Fruit fly (Drosophila melanogaster) whole organism, embryonic: Measurements from ENCODE around the gene PNKP.

Experiments used
- Bdp1 ChIP-seq: fragments of 200-800 bp; sonication (Bioruptor generic); optimal IDR thresholded peaks from 3 replicates; lab custom pipeline; 2016; ENCODE audit warnings: missing biosample characterization, missing genetic modification characterization
- CG10979 ChIP-seq: fragments of 200-800 bp; sonication (Bioruptor generic); optimal IDR thresholded peaks from 2 replicates; lab custom pipeline; 2018; ENCODE audit warnings: missing biosample characterization, mild to moderate bottlenecking, missing genetic modification characterization, moderate library complexity
- CG11695 ChIP-seq: fragments of 200-800 bp; sonication (Bioruptor generic); IDR thresholded peaks from 3 replicates; pipeline ENCODE4 v1.3.6; 2022; ENCODE audit warnings: missing biosample characterization, missing genetic modification characterization
- CG12071 ChIP-seq: fragments of 200-800 bp; sonication (Bioruptor generic); optimal IDR thresholded peaks from 3 replicates; lab custom pipeline; 2018; ENCODE audit warnings: missing biosample characterization, mild to moderate bottlenecking, missing genetic modification characterization
- CG13624 ChIP-seq: fragments of 200-800 bp; sonication (Bioruptor generic); optimal IDR thresholded peaks from 2 replicates; lab custom pipeline; 2016; ENCODE audit warnings: missing biosample characterization, missing genetic modification characterization
- CG13894 ChIP-seq: fragments of 200-800 bp; sonication (Bioruptor generic); optimal IDR thresholded peaks from 3 replicates; lab custom pipeline; 2018; ENCODE audit warnings: missing biosample characterization, mild to moderate bottlenecking, missing genetic modification characterization, moderate library complexity
- CG15073 ChIP-seq: fragments of 200-800 bp; sonication (Bioruptor generic); optimal IDR thresholded peaks from 2 replicates; lab custom pipeline; 2016; ENCODE audit warnings: missing biosample characterization, missing genetic modification characterization
- CG1529 ChIP-seq: fragments of 200-800 bp; sonication (Bioruptor generic); optimal IDR thresholded peaks from 3 replicates; lab custom pipeline; 2018; ENCODE audit warnings: missing biosample characterization, missing genetic modification characterization
- CG15479 ChIP-seq: fragments of 200-800 bp; sonication (Bioruptor generic); optimal IDR thresholded peaks from 3 replicates; lab custom pipeline; 2019; ENCODE audit warnings: missing biosample characterization, mild to moderate bottlenecking, missing genetic modification characterization, moderate library complexity
- CG15601 ChIP-seq: fragments of 200-800 bp; sonication (Bioruptor generic); optimal IDR thresholded peaks from 3 replicates; lab custom pipeline; 2019; ENCODE audit warnings: missing biosample characterization, mild to moderate bottlenecking, missing genetic modification characterization, moderate library complexity
- CG17359 ChIP-seq: fragments of 200-800 bp; sonication (Bioruptor generic); optimal IDR thresholded peaks from 3 replicates; lab custom pipeline; 2018; ENCODE audit warnings: missing biosample characterization, mild to moderate bottlenecking, missing genetic modification characterization, moderate library complexity
- CG2199 ChIP-seq: fragments of 200-800 bp; sonication (Bioruptor generic); IDR thresholded peaks from 3 replicates; pipeline ENCODE4 v1.3.6; 2022; ENCODE audit warnings: missing biosample characterization, missing genetic modification characterization
- CG31365 ChIP-seq: fragments of 200-800 bp; sonication (Bioruptor generic); optimal IDR thresholded peaks from 2 replicates; lab custom pipeline; 2018; ENCODE audit warnings: missing biosample characterization, mild to moderate bottlenecking, missing genetic modification characterization
- CG32532 ChIP-seq: fragments of 200-800 bp; sonication (Bioruptor generic); IDR thresholded peaks from 2 replicates; pipeline ENCODE4 v1.3.6; 2022; ENCODE audit warnings: missing biosample characterization, missing genetic modification characterization
- CG33557 ChIP-seq: fragments of 200-800 bp; sonication (Bioruptor generic); optimal IDR thresholded peaks from 2 replicates; lab custom pipeline; 2019; ENCODE audit warnings: missing biosample characterization, mild to moderate bottlenecking, missing genetic modification characterization, moderate library complexity
- CG3407 ChIP-seq: fragments of 200-800 bp; sonication (Bioruptor generic); optimal IDR thresholded peaks from 2 replicates; lab custom pipeline; 2018; ENCODE audit warnings: missing biosample characterization, mild to moderate bottlenecking, missing genetic modification characterization
- CG34224 ChIP-seq: fragments of 200-800 bp; sonication (Bioruptor generic); IDR thresholded peaks from 3 replicates; pipeline ENCODE4 v1.3.6; 2022; ENCODE audit warnings: missing biosample characterization, missing genetic modification characterization; ENCODE audit not compliant: partially characterized antibody
- CG42726 ChIP-seq: fragments of 200-800 bp; sonication (Bioruptor generic); IDR thresholded peaks from 2 replicates; pipeline ENCODE4 v1.3.6; 2022; ENCODE audit warnings: missing biosample characterization, missing genetic modification characterization; ENCODE audit not compliant: partially characterized antibody
- CG5180 ChIP-seq: fragments of 200-800 bp; sonication (Bioruptor generic); optimal IDR thresholded peaks from 3 replicates; lab custom pipeline; 2017; ENCODE audit warnings: missing biosample characterization, missing genetic modification characterization, mild to moderate bottlenecking, moderate library complexity, missing genetic modification reagents
- CG6654 ChIP-seq: fragments of 200-800 bp; sonication (Bioruptor generic); optimal IDR thresholded peaks from 2 replicates; lab custom pipeline; 2017; ENCODE audit warnings: missing biosample characterization, mild to moderate bottlenecking, missing genetic modification characterization
- CG9797 ChIP-seq: fragments of 200-800 bp; sonication (Bioruptor generic); optimal IDR thresholded peaks from 3 replicates; lab custom pipeline; 2018; ENCODE audit warnings: missing biosample characterization, mild to moderate bottlenecking, missing genetic modification characterization
- Lim3 ChIP-seq: fragments of 200-800 bp; sonication (Bioruptor generic); IDR thresholded peaks from 2 replicates; pipeline ENCODE4 v1.3.6; 2022; ENCODE audit warnings: missing biosample characterization, missing genetic modification characterization
- MESR4 ChIP-seq: fragments of 200-800 bp; sonication (Bioruptor generic); optimal IDR thresholded peaks from 2 replicates; lab custom pipeline; 2018; ENCODE audit warnings: missing biosample characterization, mild to moderate bottlenecking, missing genetic modification characterization, moderate library complexity
- Med ChIP-seq: fragments of 200-800 bp; sonication (Bioruptor generic); peaks from one replicate; lab custom pipeline; 2016; ENCODE audit warnings: missing biosample characterization, missing genetic modification characterization, mild to moderate bottlenecking, inconsistent platforms, moderate library complexity
- Mes4 ChIP-seq: fragments of 200-800 bp; sonication (Bioruptor generic); optimal IDR thresholded peaks from 2 replicates; lab custom pipeline; 2016; ENCODE audit warnings: missing biosample characterization, missing genetic modification characterization
- Myb ChIP-seq: fragments of 200-800 bp; sonication (Bioruptor generic); optimal IDR thresholded peaks from 2 replicates; lab custom pipeline; 2016; ENCODE audit warnings: missing biosample characterization, missing genetic modification characterization
- NFAT ChIP-seq: fragments of 200-800 bp; sonication (Bioruptor generic); IDR thresholded peaks from 2 replicates; pipeline ENCODE4 v1.3.6; 2022; ENCODE audit warnings: missing biosample characterization, missing genetic modification characterization
- Nf-YC ChIP-seq: fragments of 200-800 bp; optimal IDR thresholded peaks from 3 replicates; lab custom pipeline; 2019; ENCODE audit warnings: missing biosample characterization, mild to moderate bottlenecking, missing genetic modification characterization, moderate library complexity
- Optix ChIP-seq: fragments of 200-800 bp; sonication (Bioruptor generic); IDR thresholded peaks from 3 replicates; pipeline ENCODE4 v1.3.6; 2022; ENCODE audit warnings: missing biosample characterization, missing genetic modification characterization
- Six4 ChIP-seq: fragments of 200-800 bp; sonication (Bioruptor generic); optimal IDR thresholded peaks from 2 replicates; lab custom pipeline; 2016; ENCODE audit warnings: missing biosample characterization, missing genetic modification characterization
- Xrp1 ChIP-seq: fragments of 200-800 bp; sonication (Bioruptor generic); IDR thresholded peaks from 2 replicates; pipeline ENCODE4 v1.3.6; 2022; ENCODE audit warnings: missing biosample characterization, missing genetic modification characterization
- amos ChIP-seq: fragments of 200-800 bp; sonication (Bioruptor generic); IDR thresholded peaks from 2 replicates; pipeline ENCODE4 v1.3.6; 2022; ENCODE audit warnings: missing biosample characterization, missing genetic modification characterization; ENCODE audit not compliant: partially characterized antibody
- az2 ChIP-seq: fragments of 200-800 bp; sonication (Bioruptor generic); optimal IDR thresholded peaks from 3 replicates; lab custom pipeline; 2016; ENCODE audit warnings: missing biosample characterization, missing genetic modification characterization
- bab2 ChIP-seq: fragments of 200-800 bp; sonication (Bioruptor generic); optimal IDR thresholded peaks from 2 replicates; lab custom pipeline; 2016; ENCODE audit warnings: missing biosample characterization, missing genetic modification characterization
- bbx ChIP-seq: fragments of 200-800 bp; sonication (Bioruptor generic); IDR thresholded peaks from 2 replicates; pipeline ENCODE4 v1.3.6; 2022; ENCODE audit warnings: missing biosample characterization, missing genetic modification characterization; ENCODE audit not compliant: partially characterized antibody
- chif ChIP-seq, 2 experiments: fragments of 200-800 bp; sonication (Bioruptor generic); optimal IDR thresholded peaks; 3 replicates each; lab custom pipeline; 2016; ENCODE audit warnings: missing biosample characterization in 2 of 2, missing genetic modification characterization in 2 of 2
- crol ChIP-seq: fragments of 200-800 bp; sonication (Bioruptor generic); IDR thresholded peaks from 2 replicates; pipeline ENCODE4 v1.3.6; 2022; ENCODE audit warnings: missing biosample characterization, missing genetic modification characterization
- disco-r ChIP-seq: fragments of 200-800 bp; sonication (Bioruptor generic); optimal IDR thresholded peaks from 2 replicates; lab custom pipeline; 2016; ENCODE audit warnings: missing biosample characterization, missing genetic modification characterization
- gem ChIP-seq: fragments of 200-800 bp; sonication (Bioruptor generic); optimal IDR thresholded peaks from 2 replicates; lab custom pipeline; 2019; ENCODE audit warnings: missing biosample characterization, mild to moderate bottlenecking, missing genetic modification characterization, moderate library complexity
- grau ChIP-seq: fragments of 200-800 bp; optimal IDR thresholded peaks from 3 replicates; lab custom pipeline; 2019; ENCODE audit warnings: missing biosample characterization, mild to moderate bottlenecking, missing genetic modification characterization, moderate library complexity
- hb ChIP-seq: fragments of 200-800 bp; sonication (Bioruptor generic); IDR thresholded peaks from 3 replicates; pipeline ENCODE4 v1.3.6; 2022; ENCODE audit warnings: missing biosample characterization, missing genetic modification characterization; ENCODE audit not compliant: partially characterized antibody
- maf-S ChIP-seq: fragments of 200-800 bp; sonication (Bioruptor generic); optimal IDR thresholded peaks from 2 replicates; lab custom pipeline; 2016; ENCODE audit warnings: missing biosample characterization, missing genetic modification characterization
- nerfin-1 ChIP-seq: fragments of 200-800 bp; sonication (Bioruptor generic); optimal IDR thresholded peaks from 3 replicates; lab custom pipeline; 2019; ENCODE audit warnings: missing biosample characterization, mild to moderate bottlenecking, missing genetic modification characterization, moderate library complexity
- pho ChIP-seq: fragments of 200-800 bp; sonication (Bioruptor generic); optimal IDR thresholded peaks from 2 replicates; lab custom pipeline; 2016; ENCODE audit warnings: missing biosample characterization, missing genetic modification characterization
- pum ChIP-seq: fragments of 200-800 bp; sonication (Bioruptor generic); optimal IDR thresholded peaks from 2 replicates; lab custom pipeline; 2016; ENCODE audit warnings: missing biosample characterization, missing genetic modification characterization
- scrt ChIP-seq: fragments of 200-800 bp; sonication (Bioruptor generic); optimal IDR thresholded peaks from 2 replicates; lab custom pipeline; 2018; ENCODE audit warnings: missing biosample characterization, mild to moderate bottlenecking, missing genetic modification characterization, moderate library complexity
- stwl ChIP-seq: fragments of 200-800 bp; sonication (Bioruptor generic); optimal IDR thresholded peaks from 3 replicates; lab custom pipeline; 2018; ENCODE audit warnings: missing biosample characterization, mild to moderate bottlenecking, missing genetic modification characterization, moderate library complexity
- tx ChIP-seq: fragments of 200-800 bp; sonication (Bioruptor generic); optimal IDR thresholded peaks from 2 replicates; lab custom pipeline; 2016; ENCODE audit warnings: missing biosample characterization, missing genetic modification characterization

PNKP gene

dm6 chr3R:8333768-8334470 is 9.4 kb downstream of the PNKP start, which contains the start of gene Poxm:
TSS of gene Poxm (minus strand) at chr3R:8333792.
- no peak for TF ChIP-seq CG15479 (GFP tag; lab: Kevin White, UChicago)
- TF ChIP-seq bab2 (GFP tag; lab: Kevin White, UChicago), result peak; percentile 77
- peak; percentile 72 for TF ChIP-seq CG15073 (GFP tag; lab: Kevin White, UChicago)
- TF ChIP-seq Nf-YC (tag; lab: Kevin White, UChicago), result peak; percentile 94
- TF ChIP-seq CG13894 (tag; lab: Kevin White, UChicago), result no peak
- peak; percentile 37 to 75 for TF ChIP-seq chif (GFP tag; optimal IDR thresholded peaks at IDR 0.05; lab: Kevin White, UChicago)
- 0 out of 2 replicates have a peak, but pooled peaks have one; percentile 64 for TF ChIP-seq Lim3 (GFP tag; lab: Robert Waterston, UW)
- peak; percentile 91 for TF ChIP-seq Xrp1
- TF ChIP-seq pho (GFP tag; lab: Kevin White, UChicago), result peak; percentile 16
- peak; percentile 88 for TF ChIP-seq Six4 (GFP tag; lab: Kevin White, UChicago)
- no peak for TF ChIP-seq stwl
- TF ChIP-seq Myb (GFP tag; lab: Kevin White, UChicago), result peak; percentile 19
- TF ChIP-seq nerfin-1 (tag; lab: Kevin White, UChicago), result peak; percentile 90
- peak; percentile 76; the same call in 2 of the 3 replicates for TF ChIP-seq Optix (GFP tag; lab: Robert Waterston, UW)
- peak; percentile 96 for TF ChIP-seq CG10979
- TF ChIP-seq grau (tag; lab: Kevin White, UChicago), result peak; percentile 93
- TF ChIP-seq MESR4 (GFP tag; lab: Kevin White, UChicago), result no peak
- peak; percentile 89 for TF ChIP-seq CG15601 (tag; lab: Kevin White, UChicago)
- TF ChIP-seq CG9797 (GFP tag; lab: Kevin White, UChicago), result peak; percentile 23
- TF ChIP-seq hb (GFP tag; lab: Robert Waterston, UW), result no peak
- peak; percentile 65 for TF ChIP-seq NFAT (GFP tag; lab: Robert Waterston, UW)
- TF ChIP-seq CG34224, result 0 out of 3 replicates have a peak, but pooled peaks have one; percentile 27
- peak; percentile 21 for TF ChIP-seq maf-S (GFP tag; lab: Kevin White, UChicago)
- TF ChIP-seq CG5180 (GFP tag; lab: Kevin White, UChicago), result peak; percentile 81
- TF ChIP-seq gem (tag; lab: Kevin White, UChicago), result peak; percentile 97
- TF ChIP-seq CG17359 (tag; lab: Kevin White, UChicago), result peak; percentile 88
- TF ChIP-seq CG13624, result peak; percentile 68
- TF ChIP-seq CG1529, result peak; percentile 90
- TF ChIP-seq scrt (GFP tag; lab: Kevin White, UChicago), result peak; percentile 24
- TF ChIP-seq CG33557 (GFP tag; lab: Kevin White, UChicago), result peak; percentile 88
- 0 out of 3 replicates have a peak, but pooled peaks have one; percentile 10 for TF ChIP-seq CG2199 (GFP tag; lab: Robert Waterston, UW)
- 0 out of 2 replicates have a peak, but pooled peaks have one; percentile 26 for TF ChIP-seq crol (GFP tag; lab: Robert Waterston, UW)
- no peak; the same call in none of the 2 replicates for TF ChIP-seq amos (GFP tag; lab: Robert Waterston, UW)
- peak; percentile 85 for TF ChIP-seq CG3407 (GFP tag; lab: Kevin White, UChicago)
- peak; percentile 83; the same call in 2 of the 3 replicates for TF ChIP-seq CG11695 (GFP tag; lab: Robert Waterston, UW)
- peak; percentile 78 for TF ChIP-seq CG6654 (GFP tag; lab: Kevin White, UChicago)
- peak; percentile 3 for TF ChIP-seq disco-r (GFP tag; lab: Kevin White, UChicago)
- TF ChIP-seq az2 (GFP tag; lab: Kevin White, UChicago), result peak; percentile 92
- peak; percentile 44 for TF ChIP-seq Bdp1 (GFP tag; lab: Kevin White, UChicago)
- TF ChIP-seq bbx, result 0 out of 2 replicates have a peak, but pooled peaks have one; percentile 21
- TF ChIP-seq tx (GFP tag; lab: Kevin White, UChicago), result peak; percentile 35
- no peak for TF ChIP-seq CG31365 (tag; lab: Kevin White, UChicago)
- peak; percentile 66 for TF ChIP-seq CG32532 (GFP tag; lab: Robert Waterston, UW)
- peak; percentile 23 for TF ChIP-seq CG12071
- TF ChIP-seq Mes4 (GFP tag; lab: Kevin White, UChicago), result no peak
- no peak for TF ChIP-seq CG42726 (GFP tag; lab: Robert Waterston, UW)
- TF ChIP-seq pum (GFP tag; lab: Kevin White, UChicago), result peak; percentile 74
- TF ChIP-seq Med (GFP tag; lab: Kevin White, UChicago), result peak; percentile 90
